Worm (Caenorhabditis elegans) whole organism, L1 larva: ENCODE data around the gene nhr-78.
A peak's percentile ranks its signal among the peaks of the same experiment; 100 is the strongest.

Experiments
- C04F5.9 ChIP-seq: sonication (generic microtip); optimal IDR thresholded peaks from 2 replicates; lab custom pipeline; 2016; ENCODE audit warnings: missing genetic modification characterization, missing compliant biosample characterization
- C16A3.4 ChIP-seq: fragments of 150-350 bp; optimal IDR thresholded peaks from 2 replicates; lab custom pipeline; 2014; ENCODE audit warnings: missing biosample characterization, missing genetic modification characterization
- C34B4.2 ChIP-seq: sonication (generic microtip); optimal IDR thresholded peaks from 2 replicates; lab custom pipeline; 2017; ENCODE audit warnings: mild to moderate bottlenecking, missing genetic modification characterization, missing compliant biosample characterization
- F16B12.6 ChIP-seq: fragments of 150-350 bp; optimal IDR thresholded peaks from 2 replicates; lab custom pipeline; 2014; ENCODE audit warnings: missing biosample characterization, missing genetic modification characterization
- aha-1 ChIP-seq: fragments of 150-350 bp; optimal IDR thresholded peaks from 2 replicates; lab custom pipeline; 2014; ENCODE audit warnings: missing biosample characterization, missing genetic modification characterization
- aly-2 ChIP-seq: fragments of 150-350 bp; optimal IDR thresholded peaks from 2 replicates; lab custom pipeline; 2014; ENCODE audit warnings: missing biosample characterization, missing genetic modification characterization
- ama-1 ChIP-seq: fragments of 150-350 bp; optimal IDR thresholded peaks from 2 replicates; lab custom pipeline; 2014
- blmp-1 ChIP-seq: fragments of 150-350 bp; optimal IDR thresholded peaks from 2 replicates; lab custom pipeline; 2014; ENCODE audit warnings: missing biosample characterization, missing genetic modification characterization
- ceh-8 ChIP-seq: fragments of 200-800 bp; sonication (Bioruptor generic); optimal IDR thresholded peaks from 2 replicates; lab custom pipeline; 2018; ENCODE audit warnings: mild to moderate bottlenecking, missing genetic modification characterization, moderate library complexity, missing compliant biosample characterization
- ceh-82 ChIP-seq, 3 experiments: fragments of 150-350 bp in 1 of 3; sonication (generic microtip) in 2 of 3; optimal IDR thresholded peaks; 2 replicates each; lab custom pipeline; 2014 to 2017; ENCODE audit warnings: missing biosample characterization in 3 of 3, missing genetic modification characterization in 3 of 3
- ceh-88 ChIP-seq: fragments of 200-800 bp; sonication (Bioruptor generic); IDR thresholded peaks from 2 replicates; pipeline ENCODE4 v1.3.6; 2022; ENCODE audit warnings: missing genetic modification characterization, missing compliant biosample characterization
- ceh-90 ChIP-seq: sonication (generic microtip); optimal IDR thresholded peaks from 2 replicates; lab custom pipeline; 2016; ENCODE audit warnings: missing genetic modification characterization, missing compliant biosample characterization
- ces-1 ChIP-seq: fragments of 150-350 bp; optimal IDR thresholded peaks from 2 replicates; lab custom pipeline; 2014; ENCODE audit warnings: missing biosample characterization, missing genetic modification reagents, missing genetic modification characterization
- dpl-1 ChIP-seq, 3 experiments: fragments of 150-350 bp in 2 of 3; sonication (generic microtip) in 1 of 3; optimal IDR thresholded peaks; 2 replicates each; lab custom pipeline; 2014 to 2017; ENCODE audit warnings: missing biosample characterization in 3 of 3, missing genetic modification characterization in 3 of 3, missing genetic modification reagents in 3 of 3
- egl-27 ChIP-seq, 2 experiments: fragments of 150-350 bp in 1 of 2; sonication (generic microtip); optimal IDR thresholded peaks; 3 replicates each; lab custom pipeline; 2017 to 2018; ENCODE audit warnings: missing biosample characterization in 2 of 2, missing genetic modification characterization in 2 of 2, missing genetic modification reagents in 2 of 2
- fkh-8 ChIP-seq: sonication (generic microtip); optimal IDR thresholded peaks from 2 replicates; lab custom pipeline; 2016; ENCODE audit warnings: mild to moderate bottlenecking, missing genetic modification characterization, missing compliant biosample characterization
- fos-1 ChIP-seq: fragments of 150-350 bp; optimal IDR thresholded peaks from 2 replicates; lab custom pipeline; 2014; ENCODE audit warnings: missing biosample characterization, missing genetic modification characterization
- grh-1 ChIP-seq: fragments of 200-800 bp; sonication (Bioruptor generic); IDR thresholded peaks from 2 replicates; pipeline ENCODE4 v1.3.6; 2022; ENCODE audit warnings: missing genetic modification reagents, missing genetic modification characterization, missing compliant biosample characterization
- jun-1 ChIP-seq: fragments of 150-350 bp; optimal IDR thresholded peaks from 2 replicates; lab custom pipeline; 2014; ENCODE audit warnings: missing biosample characterization, missing genetic modification reagents, missing genetic modification characterization
- lin-35 ChIP-seq, 2 experiments: fragments of 150-350 bp; optimal IDR thresholded peaks; 2 replicates each; lab custom pipeline; 2014; ENCODE audit warnings: missing biosample characterization in 2 of 2, missing genetic modification characterization in 2 of 2, missing genetic modification reagents in 2 of 2
- lin-39 ChIP-seq: fragments of 150-350 bp; optimal IDR thresholded peaks from 2 replicates; lab custom pipeline; 2014; ENCODE audit warnings: missing biosample characterization, missing genetic modification reagents, missing genetic modification characterization
- lir-3 ChIP-seq: sonication (generic microtip); optimal IDR thresholded peaks from 2 replicates; lab custom pipeline; 2016; ENCODE audit warnings: mild to moderate bottlenecking, missing genetic modification characterization, moderate library complexity, missing compliant biosample characterization; ENCODE audit not compliant: poor library complexity
- mef-2 ChIP-seq: fragments of 150-350 bp; optimal IDR thresholded peaks from 2 replicates; lab custom pipeline; 2014; ENCODE audit warnings: missing biosample characterization, missing genetic modification characterization
- nhr-12 ChIP-seq: sonication (generic microtip); optimal IDR thresholded peaks from 2 replicates; lab custom pipeline; 2017; ENCODE audit warnings: missing biosample characterization, missing genetic modification characterization
- nhr-20 ChIP-seq: sonication (generic microtip); optimal IDR thresholded peaks from 2 replicates; lab custom pipeline; 2016; ENCODE audit warnings: mild to moderate bottlenecking, missing genetic modification characterization, missing compliant biosample characterization
- nhr-47 ChIP-seq: sonication (generic microtip); optimal IDR thresholded peaks from 2 replicates; lab custom pipeline; 2016; ENCODE audit warnings: mild to moderate bottlenecking, missing genetic modification characterization, moderate library complexity, missing compliant biosample characterization
- nhr-76 ChIP-seq: sonication (generic microtip); optimal IDR thresholded peaks from 2 replicates; lab custom pipeline; 2017; ENCODE audit warnings: missing biosample characterization, missing genetic modification characterization
- nhr-85 ChIP-seq: sonication (generic microtip); peaks from one replicate; lab custom pipeline; 2016; ENCODE audit warnings: missing genetic modification characterization, inconsistent platforms, missing compliant biosample characterization
- nhr-90 ChIP-seq: sonication (generic microtip); optimal IDR thresholded peaks from 2 replicates; lab custom pipeline; 2016; ENCODE audit warnings: mild to moderate bottlenecking, missing genetic modification characterization, missing compliant biosample characterization; ENCODE audit not compliant: poor library complexity
- pag-3 ChIP-seq: sonication (generic microtip); optimal IDR thresholded peaks from 2 replicates; lab custom pipeline; 2017; ENCODE audit warnings: missing genetic modification characterization, mild to moderate bottlenecking, missing compliant biosample characterization, antibody characterized with exemption, borderline replicate concordance; ENCODE audit not compliant: insufficient read depth
- pqm-1 ChIP-seq: sonication (generic microtip); optimal IDR thresholded peaks from 3 replicates; lab custom pipeline; 2017; ENCODE audit warnings: missing biosample characterization, missing genetic modification characterization
- snpc-4 ChIP-seq: fragments of 150-350 bp; optimal IDR thresholded peaks from 2 replicates; lab custom pipeline; 2014; ENCODE audit warnings: missing biosample characterization, missing genetic modification characterization
- sox-4 ChIP-seq: sonication (generic microtip); optimal IDR thresholded peaks from 2 replicates; lab custom pipeline; 2016; ENCODE audit warnings: missing genetic modification characterization, missing compliant biosample characterization
- sup-37 ChIP-seq: fragments of 200-800 bp; sonication (Bioruptor generic); optimal IDR thresholded peaks from 2 replicates; lab custom pipeline; 2018; ENCODE audit warnings: mild to moderate bottlenecking, missing genetic modification characterization, missing compliant biosample characterization
- swsn-7 ChIP-seq: sonication (generic microtip); optimal IDR thresholded peaks from 2 replicates; lab custom pipeline; 2016; ENCODE audit warnings: missing genetic modification characterization, missing compliant biosample characterization
- unc-98 ChIP-seq: fragments of 200-800 bp; sonication (Bioruptor generic); IDR thresholded peaks from 2 replicates; pipeline ENCODE4 v1.3.6; 2022; ENCODE audit warnings: missing genetic modification characterization, missing compliant biosample characterization
- zag-1 ChIP-seq: fragments of 150-350 bp; optimal IDR thresholded peaks from 2 replicates; lab custom pipeline; 2014; ENCODE audit warnings: missing biosample characterization, missing genetic modification characterization
- ztf-11 ChIP-seq, 2 experiments: sonication (generic microtip); optimal IDR thresholded peaks; 2 replicates each; lab custom pipeline; 2016 to 2017; ENCODE audit warnings: missing genetic modification characterization in 2 of 2, missing biosample characterization in 1 of 2, missing compliant biosample characterization in 1 of 2

Gene nhr-78

ce11 chrIV:4269308-4269707 lies 8.4 kb downstream of the nhr-78 start, which contains the start of gene F36A4.3:
F36A4.3 (plus strand) TSS chrIV:4269608.
- TF ChIP-seq swsn-7 (no peak), ama-1 (lab: Kevin White, UChicago) (no peak), unc-98 (GFP tag; lab: Robert Waterston, UW) (no peak), nhr-76 (no peak), lin-35 (GFP tag; optimal IDR thresholded peaks at IDR 0.05; lab: Kevin White, UChicago) (no peak), ces-1 (GFP tag; lab: Kevin White, UChicago) (no peak), C04F5.9 (tag; lab: Kevin White, UChicago) (no peak), ztf-11 (tag; optimal IDR thresholded peaks at IDR 0.05; lab: Kevin White, UChicago) (no peak), ceh-88 (no peak), nhr-20 (tag; lab: Kevin White, UChicago) (no peak), C16A3.4 (tag; lab: Kevin White, UChicago) (no peak), ceh-8 (GFP tag; lab: Kevin White, UChicago) (no peak), lir-3 (tag; lab: Kevin White, UChicago) (no peak), fos-1 (tag; lab: Kevin White, UChicago) (no peak), blmp-1 (tag; lab: Kevin White, UChicago) (no peak)

DNA sequence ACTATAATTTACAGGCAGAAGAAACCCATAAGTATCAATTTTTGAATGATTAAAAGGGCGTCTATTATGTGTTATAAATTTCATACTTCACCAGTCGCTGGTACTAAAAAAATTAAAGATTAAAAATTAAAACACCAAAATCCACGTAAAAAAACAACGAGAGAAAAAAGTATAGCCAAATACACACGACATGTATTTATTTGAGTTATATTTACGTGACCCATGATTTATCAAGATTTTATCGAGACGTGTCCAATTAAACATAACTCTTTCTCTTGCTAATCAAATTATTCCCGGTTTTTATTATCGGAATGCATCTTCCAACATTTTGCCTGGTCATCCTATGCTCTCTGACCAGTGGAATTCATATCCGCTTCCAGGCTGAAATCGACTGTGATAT lies 10.4 kb downstream of the nhr-78 start, which contains the start of gene F36A4.4:
F36A4.4 (plus strand) TSS at position 301 of the 400 bp plus-strand sequence.
- TF ChIP-seq jun-1 (tag; lab: Kevin White, UChicago) (no peak), zag-1 (no peak), mef-2 (tag; lab: Kevin White, UChicago) (no peak), F16B12.6 (tag; lab: Kevin White, UChicago) (no peak), nhr-12 (tag; lab: Kevin White, UChicago) (no peak), aha-1 (tag; lab: Kevin White, UChicago) (no peak), fkh-8 (tag; lab: Kevin White, UChicago) (no peak), dpl-1 (GFP tag; optimal IDR thresholded peaks at IDR 0.05; lab: Kevin White, UChicago) (no peak), grh-1 (GFP tag; lab: Robert Waterston, UW) (no peak), ceh-8 (GFP tag; lab: Kevin White, UChicago) (no peak), C34B4.2 (tag; lab: Kevin White, UChicago) (no peak), sox-4 (no peak), pqm-1 (tag; lab: Kevin White, UChicago) (no peak), sup-37 (GFP tag; lab: Kevin White, UChicago) (no peak), ceh-90 (tag; lab: Kevin White, UChicago) (no peak), lin-39 (tag; lab: Kevin White, UChicago) (no peak), nhr-47 (no peak), lin-35 (GFP tag; optimal IDR thresholded peaks at IDR 0.05; lab: Kevin White, UChicago) (no peak), ama-1 (lab: Kevin White, UChicago) (no peak)
- TF ChIP-seq, all 84 proteins: peak for 0

DNA sequence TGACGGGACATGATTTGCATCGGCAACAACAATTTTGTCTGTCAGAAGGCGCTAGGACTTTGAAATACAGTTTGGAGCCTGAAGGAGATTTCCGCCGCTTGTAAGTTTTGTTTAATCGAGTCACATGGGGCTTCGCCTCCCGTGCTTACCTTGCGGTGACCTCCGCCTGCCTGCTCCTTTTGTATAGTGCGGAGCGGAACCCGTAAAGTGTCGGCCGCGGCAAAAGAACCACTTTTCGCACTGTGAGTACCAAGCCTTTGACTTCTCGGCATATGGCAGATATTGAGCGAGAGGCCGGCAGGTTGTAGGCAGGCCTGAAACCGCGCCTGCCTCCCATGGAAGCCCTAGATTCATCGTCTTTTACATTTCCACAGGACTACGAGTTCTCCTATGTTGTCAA lies 11.7 kb downstream of the nhr-78 start:
- TF ChIP-seq nhr-90 (tag; lab: Kevin White, UChicago) (no peak), snpc-4 (tag; lab: Kevin White, UChicago) (peak; percentile 63), nhr-85 (tag; lab: Kevin White, UChicago) (peak; percentile 37)

DNA sequence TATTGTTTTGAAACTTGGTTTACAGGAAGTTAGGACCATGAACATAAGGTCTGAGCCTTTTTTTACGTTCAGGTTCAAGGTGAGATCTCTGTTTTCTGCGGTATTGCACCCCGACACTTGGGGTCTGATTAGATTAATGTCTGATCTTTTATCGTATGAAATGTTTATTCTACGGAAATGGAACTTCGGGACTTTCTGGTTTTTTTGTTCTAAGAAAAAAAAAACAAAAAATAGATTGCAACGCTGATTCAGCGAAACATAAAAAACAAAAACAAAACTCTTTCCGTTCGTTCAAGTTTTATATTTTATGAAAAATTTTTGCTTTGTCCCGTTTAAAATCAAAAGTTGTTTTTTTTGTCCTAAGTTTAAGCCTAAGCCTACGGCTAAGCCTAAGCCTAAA lies 12.5 kb downstream of the nhr-78 start, which contains the start of gene F36A4.5:
F36A4.5 (plus strand) TSS at position 301 of the 400 bp plus-strand sequence.
- TF ChIP-seq egl-27 (tag; optimal IDR thresholded peaks at IDR 0.05; lab: Kevin White, UChicago) (no peak), aly-2 (tag; lab: Kevin White, UChicago) (no peak), pag-3 (no peak), ceh-82 (tag; optimal IDR thresholded peaks at IDR 0.05; lab: Kevin White, UChicago) (no peak)
